Fruit fly (Drosophila melanogaster) S2 (cell line): Measurements from ENCODE around the gene obst-B.
A peak's percentile ranks its signal among the peaks of the same experiment; 100 is the strongest.

Experiments used
- CG8478 ChIP-seq: fragments of >200 bp; optimal IDR thresholded peaks from 2 replicates; lab custom pipeline; 2018
- CTCF ChIP-seq, 2 experiments: fragments of >200 bp; optimal IDR thresholded peaks; 2 replicates each; lab custom pipeline; 2018

Gene obst-B

DNA sequence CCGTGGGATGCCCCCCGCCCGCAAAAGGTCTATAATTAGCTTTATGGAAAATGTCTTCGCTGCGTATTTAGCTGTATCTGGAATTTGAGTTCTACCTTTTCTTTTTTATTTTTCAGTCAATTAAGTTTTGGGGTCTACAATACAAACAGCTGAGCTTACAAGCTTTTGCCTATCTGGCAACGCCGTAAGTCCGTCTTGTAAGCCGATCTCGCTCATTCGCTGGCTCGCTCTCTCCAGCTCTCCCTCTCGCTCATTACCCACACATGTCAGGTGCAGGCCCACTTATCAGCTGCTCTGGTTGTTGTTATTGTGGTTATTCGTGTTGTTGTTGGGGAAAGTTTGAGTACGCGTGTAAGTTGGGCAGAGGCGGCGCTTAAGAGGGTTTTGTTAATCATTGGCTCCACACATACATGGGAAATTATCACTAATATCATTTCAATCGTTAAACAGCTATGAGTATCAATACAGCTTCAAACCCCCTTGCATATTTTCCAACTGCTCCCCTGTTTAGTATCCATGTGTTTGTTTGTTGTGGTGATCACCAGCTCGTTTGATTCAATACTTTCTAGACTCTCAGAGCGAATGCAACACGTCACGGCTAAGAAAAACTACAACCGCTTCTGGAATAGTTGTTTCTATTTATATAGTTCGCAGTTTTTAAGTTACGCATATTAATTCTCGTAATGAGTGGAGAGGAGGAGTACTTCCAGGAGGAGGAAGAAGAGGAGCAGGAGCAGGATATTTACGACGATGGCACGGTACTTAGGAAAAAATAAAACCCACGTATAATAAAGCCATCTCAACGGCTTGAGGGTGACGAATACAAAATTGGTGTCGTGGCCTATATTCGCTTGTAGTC is 22.5 kb upstream of the obst-B start:
- TF ChIP-seq CTCF (optimal IDR thresholded peaks at IDR 0.05; lab: Kevin White, UChicago) (no peak), CG8478 (lab: Kevin White, UChicago) (no peak)

DNA sequence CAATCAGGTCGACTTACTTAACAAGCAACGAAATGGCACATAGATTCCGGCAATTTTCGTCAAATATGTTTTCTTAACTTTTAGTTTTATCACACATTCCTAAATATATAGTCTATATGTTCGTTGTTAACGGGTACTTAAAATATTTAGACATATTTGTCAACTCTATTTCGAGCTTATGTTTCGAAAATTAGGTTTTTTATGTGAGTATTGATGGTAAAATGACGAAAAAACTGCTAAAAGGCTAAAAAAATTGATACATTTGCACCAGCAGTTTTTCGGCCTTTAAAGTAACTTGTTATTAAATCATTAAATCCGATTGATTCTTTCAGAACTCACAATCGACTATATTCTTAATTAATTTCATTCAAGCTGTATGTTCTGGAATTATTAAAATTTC is 15.1 kb upstream of the obst-B start, which contains the start of gene CG13131:
CG13131 (minus strand) TSS at position 101 of the 400 bp plus-strand sequence.
- TF ChIP-seq CG8478 (lab: Kevin White, UChicago) (no peak), CTCF (optimal IDR thresholded peaks at IDR 0.05; lab: Kevin White, UChicago) (no peak)

- TF ChIP-seq CG8478 (lab: Kevin White, UChicago) (no peak), CTCF (optimal IDR thresholded peaks at IDR 0.05; lab: Kevin White, UChicago) (no peak)
Observed at dm6 chr2L:10026376-10026775, 6.1 kb upstream of the obst-B start, which contains the start of gene CG13127. CG13127 (plus strand) TSS chr2L:10026676.

DNA sequence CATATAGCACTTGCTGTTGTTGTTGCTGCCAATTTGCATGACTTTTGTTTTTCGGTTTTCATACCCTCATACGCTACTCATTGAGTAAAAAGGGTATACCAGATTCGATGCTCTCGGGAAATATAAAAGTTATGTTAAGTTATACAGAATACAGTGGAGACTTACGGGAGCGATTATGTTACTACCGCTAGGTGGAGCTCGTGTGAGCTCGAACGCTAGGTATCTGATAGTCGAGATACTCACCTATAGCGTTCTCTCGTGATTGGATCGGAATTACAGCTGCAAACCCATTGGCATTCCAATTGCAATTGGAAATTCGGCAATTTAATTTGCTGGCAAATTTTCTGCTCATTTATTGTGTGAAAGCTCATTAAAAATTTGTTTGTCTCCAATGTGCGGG is 920 bp downstream of the obst-B start:
- TF ChIP-seq CG8478 (lab: Kevin White, UChicago) (no peak), CTCF (optimal IDR thresholded peaks at IDR 0.05; lab: Kevin White, UChicago) (peak; percentile 55 to 69)

DNA sequence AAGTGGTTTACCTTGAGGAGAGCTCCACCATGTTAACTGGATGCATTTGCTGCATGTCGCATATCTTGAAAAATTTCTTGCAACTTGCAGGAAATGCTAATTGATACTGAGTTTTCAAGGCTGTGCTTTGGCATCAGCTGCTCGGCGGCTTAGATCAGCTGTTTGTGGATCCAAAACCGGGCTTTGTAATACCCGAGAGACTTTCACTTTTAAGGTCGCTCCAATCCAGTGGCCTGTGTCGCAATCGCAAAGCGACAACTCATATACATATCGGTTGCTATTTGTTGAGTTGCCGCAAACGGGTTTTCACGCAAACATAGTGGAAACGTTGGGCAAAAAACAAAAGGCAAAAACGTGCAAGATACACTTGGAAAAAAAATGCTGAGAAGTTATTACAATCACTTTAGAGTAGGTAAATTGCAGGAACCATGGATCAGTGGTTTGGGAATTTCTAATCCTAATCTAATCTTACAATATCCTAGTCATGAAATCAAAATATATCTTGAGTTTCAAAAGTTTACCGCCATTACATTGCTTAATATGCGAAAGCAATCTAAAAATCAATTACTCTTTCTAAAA is 3.4 kb downstream of the obst-B start:
- TF ChIP-seq CG8478 (lab: Kevin White, UChicago): no peak
- TF ChIP-seq CTCF (optimal IDR thresholded peaks at IDR 0.05; lab: Kevin White, UChicago): no peak

DNA sequence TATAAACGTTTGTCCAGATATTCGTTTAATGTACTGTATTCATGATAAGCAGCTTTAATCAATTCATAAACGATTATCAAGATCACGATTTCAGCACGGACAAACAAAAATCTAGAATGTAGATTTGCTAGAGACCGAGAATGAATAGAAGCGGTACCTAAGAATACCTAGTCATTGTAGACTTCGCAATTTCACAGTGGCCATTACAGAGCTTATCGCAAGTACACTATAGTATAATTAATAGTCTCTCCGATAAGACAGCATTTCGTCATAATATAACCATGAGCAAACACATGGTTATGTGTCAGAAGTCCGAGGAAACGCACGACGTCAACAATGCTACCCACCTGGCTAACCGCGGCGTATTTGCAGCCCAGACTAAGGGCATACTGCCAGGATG is 16.8 kb downstream of the obst-B start, which contains the start of gene CG33301:
CG33301 (plus strand) TSS at position 301 of the 400 bp plus-strand sequence.
- no peak for TF ChIP-seq CTCF (optimal IDR thresholded peaks at IDR 0.05; lab: Kevin White, UChicago)
- no peak for TF ChIP-seq CG8478 (lab: Kevin White, UChicago)

DNA sequence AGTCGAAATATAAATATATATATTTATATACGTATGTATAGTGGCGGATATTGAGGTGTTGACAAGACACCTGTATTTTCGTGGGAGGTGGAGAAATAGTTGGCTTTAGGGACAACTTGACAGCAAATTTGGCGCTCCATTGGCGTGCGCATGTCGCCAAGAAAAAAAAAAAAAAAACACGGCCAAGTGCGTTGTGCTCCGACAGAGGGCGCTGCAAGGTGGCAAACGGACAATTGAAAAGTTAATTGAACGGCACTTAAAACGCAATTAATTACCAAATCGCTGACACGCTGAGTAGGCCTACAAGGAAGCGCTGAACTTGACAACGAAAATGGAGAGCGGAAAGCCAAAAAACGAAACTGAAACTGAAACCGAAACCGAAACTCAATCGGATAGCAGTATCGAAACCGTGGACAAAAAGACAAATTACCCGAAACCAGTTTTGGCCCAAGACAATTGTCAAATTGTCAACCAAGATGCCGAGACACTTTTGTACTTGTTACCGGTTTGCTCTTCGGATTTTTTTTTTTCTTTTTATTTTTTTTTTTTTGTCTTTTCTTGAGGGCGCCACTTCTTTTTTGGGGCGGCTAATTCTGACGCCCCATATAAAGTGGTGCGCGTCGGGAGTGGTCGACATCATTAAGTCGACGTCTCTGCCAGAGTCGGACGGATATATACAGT is 21.2 kb downstream of the obst-B start, which contains the start of gene Cpr31A:
Cpr31A (plus strand) TSS at position 631 of the 681 bp plus-strand sequence.
- peak; percentile 59 to 63 for TF ChIP-seq CTCF (optimal IDR thresholded peaks at IDR 0.05; lab: Kevin White, UChicago)
- no peak for TF ChIP-seq CG8478 (lab: Kevin White, UChicago)

DNA sequence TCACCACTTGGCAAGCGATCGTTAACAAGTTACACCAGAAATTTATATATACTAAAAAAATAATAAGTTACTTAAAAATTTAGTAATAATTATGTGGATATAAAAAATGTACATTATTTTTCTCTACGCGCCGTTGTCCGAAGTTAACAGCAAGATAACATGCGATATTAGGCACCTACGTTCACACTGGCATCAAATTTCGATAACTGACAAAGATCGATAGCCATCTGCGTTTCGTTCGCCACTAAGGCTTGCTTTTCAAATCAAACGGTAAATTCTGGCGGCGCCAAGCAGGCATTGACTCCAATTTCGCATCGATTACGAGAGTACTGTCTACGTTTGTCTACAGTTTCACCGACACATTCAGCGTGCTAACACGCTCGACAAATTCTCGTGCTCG is 24.2 kb downstream of the obst-B start, which contains the start of gene Pen:
Pen (plus strand) TSS at position 196 of the 400 bp plus-strand sequence.
- TF ChIP-seq CTCF (optimal IDR thresholded peaks at IDR 0.05; lab: Kevin White, UChicago): peak in 1 of 2 experiments; percentile 17
- TF ChIP-seq CG8478 (lab: Kevin White, UChicago): no peak

DNA sequence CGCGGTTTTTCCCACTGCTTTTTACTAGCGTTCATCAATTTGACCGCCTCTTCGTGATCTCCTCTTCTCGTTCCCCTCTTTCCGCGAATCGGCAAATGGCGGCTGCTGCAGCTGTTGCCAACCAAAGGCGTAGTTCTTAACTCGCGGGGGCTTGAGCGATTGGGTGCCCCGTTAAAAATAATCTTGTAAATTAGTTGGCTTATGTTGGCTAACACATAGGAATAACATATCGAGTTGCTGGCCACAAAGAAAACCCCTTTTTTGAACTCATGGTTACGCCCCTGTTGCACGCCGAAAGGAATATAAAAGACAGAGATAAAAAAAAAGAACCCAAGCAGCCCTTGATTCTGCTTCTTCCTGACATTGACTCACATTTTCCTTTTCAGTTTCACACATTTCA is 24.7 kb downstream of the obst-B start:
- TF ChIP-seq CTCF (optimal IDR thresholded peaks at IDR 0.05; lab: Kevin White, UChicago): no peak
- TF ChIP-seq CG8478 (lab: Kevin White, UChicago): no peak

dm6 chr2L:10060516-10060915 is 28.0 kb downstream of the obst-B start, which contains the start of gene Spn31A:
Spn31A (plus strand) TSS chr2L:10060816.
- no peak for TF ChIP-seq CG8478 (lab: Kevin White, UChicago)
- TF ChIP-seq CTCF (optimal IDR thresholded peaks at IDR 0.05; lab: Kevin White, UChicago): no peak

DNA sequence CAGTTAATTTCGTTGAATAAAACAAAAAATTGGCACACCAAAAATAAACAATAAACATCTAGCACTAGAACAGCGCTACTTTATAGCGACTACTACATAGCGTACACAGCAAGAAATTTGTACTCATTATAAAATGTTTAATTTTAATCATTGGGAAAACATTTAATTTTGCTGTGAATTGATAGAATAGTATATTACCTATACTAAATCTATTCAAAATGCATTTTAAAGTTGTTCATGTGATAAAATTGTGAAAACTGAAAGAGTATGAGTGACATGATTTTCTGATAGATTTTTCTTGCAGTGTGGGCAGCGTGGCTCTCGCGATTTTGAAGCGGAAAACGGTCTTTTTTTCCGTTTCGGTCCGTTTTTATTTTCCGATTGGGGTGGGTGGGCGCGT is 28.8 kb downstream of the obst-B start:
- TF ChIP-seq CTCF (optimal IDR thresholded peaks at IDR 0.05; lab: Kevin White, UChicago): no peak
- no peak for TF ChIP-seq CG8478 (lab: Kevin White, UChicago)

DNA sequence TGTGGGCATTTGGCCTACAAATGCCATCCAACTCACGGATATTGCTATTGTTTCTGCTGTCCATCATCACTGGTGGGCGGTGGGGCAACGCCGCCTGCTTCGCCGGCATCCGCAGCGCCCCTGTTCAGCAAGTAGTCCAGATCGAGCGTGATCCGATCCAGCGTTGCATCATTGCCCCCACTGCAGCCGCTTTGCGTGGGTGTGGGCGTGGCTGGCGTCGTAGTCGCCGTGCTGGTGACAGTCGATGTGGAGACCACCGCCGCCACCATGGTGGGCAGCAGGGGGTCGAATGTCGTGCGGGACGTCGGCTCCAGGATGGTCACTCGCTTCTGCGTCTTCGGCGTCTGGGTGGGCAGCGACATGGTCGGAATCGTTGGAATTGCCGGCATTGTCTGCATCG is 32.3 kb downstream of the obst-B start:
- TF ChIP-seq CTCF (optimal IDR thresholded peaks at IDR 0.05; lab: Kevin White, UChicago) (no peak), CG8478 (lab: Kevin White, UChicago) (no peak)
